Fruit fly (Drosophila melanogaster) whole organism, embryonic: ENCODE data around the gene v.

ENCODE experiments used
- Aef1 ChIP-seq: fragments of 200-800 bp; sonication (Bioruptor generic); IDR thresholded peaks from 3 replicates; pipeline ENCODE4 v1.3.6; 2022; ENCODE audit warnings: missing biosample characterization, missing genetic modification characterization
- Asciz ChIP-seq: fragments of 200-800 bp; sonication (Bioruptor generic); optimal IDR thresholded peaks from 2 replicates; lab custom pipeline; 2017; ENCODE audit warnings: missing biosample characterization, mild to moderate bottlenecking, missing genetic modification characterization, missing genetic modification reagents
- CG11560 ChIP-seq: fragments of 200-800 bp; sonication (Bioruptor generic); IDR thresholded peaks from 3 replicates; pipeline ENCODE4 v1.3.6; 2022; ENCODE audit warnings: missing biosample characterization, missing genetic modification characterization
- CG14965 ChIP-seq: fragments of 200-800 bp; sonication (Bioruptor generic); optimal IDR thresholded peaks from 2 replicates; lab custom pipeline; 2016; ENCODE audit warnings: missing biosample characterization, missing genetic modification characterization, borderline replicate concordance
- CG15601 ChIP-seq: fragments of 200-800 bp; sonication (Bioruptor generic); optimal IDR thresholded peaks from 3 replicates; lab custom pipeline; 2019; ENCODE audit warnings: missing biosample characterization, mild to moderate bottlenecking, missing genetic modification characterization, moderate library complexity
- CG16813 ChIP-seq: fragments of 200-800 bp; sonication (Bioruptor generic); IDR thresholded peaks from 3 replicates; pipeline ENCODE4 v1.3.6; 2022; ENCODE audit warnings: missing biosample characterization, missing genetic modification characterization; ENCODE audit not compliant: partially characterized antibody
- CG17385 ChIP-seq: fragments of 200-800 bp; sonication (Bioruptor generic); optimal IDR thresholded peaks from 3 replicates; lab custom pipeline; 2018; ENCODE audit warnings: missing biosample characterization, mild to moderate bottlenecking, missing genetic modification characterization
- CG18011 ChIP-seq: fragments of 200-800 bp; sonication (Bioruptor generic); optimal IDR thresholded peaks from 2 replicates; lab custom pipeline; 2017; ENCODE audit warnings: missing biosample characterization, missing genetic modification characterization, mild to moderate bottlenecking, moderate library complexity, missing genotype
- CG2889 ChIP-seq: fragments of 200-800 bp; sonication (Bioruptor generic); IDR thresholded peaks from 3 replicates; pipeline ENCODE4 v1.3.6; 2022; ENCODE audit warnings: missing biosample characterization, missing genetic modification characterization
- CG31441 ChIP-seq: fragments of 200-800 bp; sonication (Bioruptor generic); IDR thresholded peaks from 2 replicates; pipeline ENCODE4 v1.3.6; 2022; ENCODE audit warnings: missing biosample characterization, missing genetic modification characterization
- CG3407 ChIP-seq: fragments of 200-800 bp; sonication (Bioruptor generic); optimal IDR thresholded peaks from 2 replicates; lab custom pipeline; 2018; ENCODE audit warnings: missing biosample characterization, mild to moderate bottlenecking, missing genetic modification characterization
- CG4328 ChIP-seq: fragments of 200-800 bp; sonication (Bioruptor generic); optimal IDR thresholded peaks from 3 replicates; lab custom pipeline; 2017; ENCODE audit warnings: missing biosample characterization, missing genetic modification reagents, missing genetic modification characterization
- CG6765 ChIP-seq: fragments of 200-800 bp; sonication (Bioruptor generic); optimal IDR thresholded peaks from 3 replicates; lab custom pipeline; 2017; ENCODE audit warnings: missing biosample characterization, mild to moderate bottlenecking, missing genetic modification characterization
- CG7556 ChIP-seq: fragments of 200-800 bp; sonication (Bioruptor generic); optimal IDR thresholded peaks from 2 replicates; lab custom pipeline; 2017; ENCODE audit warnings: missing biosample characterization, mild to moderate bottlenecking, missing genetic modification characterization
- CG8281 ChIP-seq: fragments of 200-800 bp; sonication (Bioruptor generic); optimal IDR thresholded peaks from 2 replicates; lab custom pipeline; 2018; ENCODE audit warnings: missing biosample characterization, mild to moderate bottlenecking, missing genetic modification characterization, moderate library complexity
- CTCF ChIP-seq: fragments of 200-800 bp; sonication (Bioruptor generic); optimal IDR thresholded peaks from 2 replicates; lab custom pipeline; 2017; ENCODE audit warnings: missing biosample characterization, mild to moderate bottlenecking, missing genetic modification characterization, moderate library complexity
- D19B ChIP-seq: fragments of 200-800 bp; sonication (Bioruptor generic); optimal IDR thresholded peaks from 2 replicates; lab custom pipeline; 2017; ENCODE audit warnings: missing biosample characterization, mild to moderate bottlenecking, missing genetic modification characterization
- ERR ChIP-seq: fragments of 200-800 bp; sonication (Bioruptor generic); optimal IDR thresholded peaks from 2 replicates; lab custom pipeline; 2016; ENCODE audit warnings: missing biosample characterization, missing genetic modification characterization
- Elba2 ChIP-seq: fragments of 200-800 bp; sonication (Bioruptor generic); optimal IDR thresholded peaks from 3 replicates; lab custom pipeline; 2016; ENCODE audit warnings: missing biosample characterization, missing genetic modification characterization
- Fer1 ChIP-seq: fragments of 200-800 bp; sonication (Bioruptor generic); optimal IDR thresholded peaks from 2 replicates; lab custom pipeline; 2017; ENCODE audit warnings: missing biosample characterization, mild to moderate bottlenecking, missing genetic modification characterization
- Max ChIP-seq: fragments of 200-800 bp; sonication (Bioruptor generic); optimal IDR thresholded peaks from 2 replicates; lab custom pipeline; 2016; ENCODE audit warnings: missing biosample characterization, mild to moderate bottlenecking, missing genetic modification characterization
- NC2β ChIP-seq: fragments of 200-800 bp; sonication (Bioruptor generic); optimal IDR thresholded peaks from 2 replicates; lab custom pipeline; 2016; ENCODE audit warnings: missing biosample characterization, missing genetic modification characterization
- NfI ChIP-seq: fragments of 200-800 bp; sonication (Bioruptor generic); optimal IDR thresholded peaks from 3 replicates; lab custom pipeline; 2018; ENCODE audit warnings: missing biosample characterization, mild to moderate bottlenecking, missing genetic modification characterization, moderate library complexity
- Poxn ChIP-seq: fragments of 200-800 bp; sonication (Bioruptor generic); IDR thresholded peaks from 2 replicates; pipeline ENCODE4 v1.3.6; 2022; ENCODE audit warnings: missing biosample characterization, missing genetic modification characterization
- Sin3A ChIP-seq: fragments of >200 bp; optimal IDR thresholded peaks from 2 replicates; lab custom pipeline; 2018
- Spps ChIP-seq: fragments of 200-800 bp; sonication (Bioruptor generic); optimal IDR thresholded peaks from 2 replicates; lab custom pipeline; 2018; ENCODE audit warnings: missing biosample characterization, mild to moderate bottlenecking, missing genetic modification characterization
- br ChIP-seq: fragments of >200 bp; optimal IDR thresholded peaks from 2 replicates; lab custom pipeline; 2017
- caup ChIP-seq: fragments of 200-800 bp; sonication (Bioruptor generic); optimal IDR thresholded peaks from 3 replicates; lab custom pipeline; 2017; ENCODE audit warnings: missing biosample characterization, mild to moderate bottlenecking, missing genetic modification characterization, moderate library complexity; ENCODE audit not compliant: severe bottlenecking
- chinmo ChIP-seq: fragments of 200-800 bp; sonication (Bioruptor generic); IDR thresholded peaks from 4 replicates; pipeline ENCODE4 v1.3.6; 2022; ENCODE audit warnings: missing biosample characterization, missing genetic modification characterization; ENCODE audit not compliant: partially characterized antibody
- dati ChIP-seq: fragments of 200-800 bp; sonication (Bioruptor generic); IDR thresholded peaks from 2 replicates; pipeline ENCODE4 v1.3.6; 2022; ENCODE audit warnings: missing biosample characterization, missing genetic modification characterization
- esg ChIP-seq: fragments of 200-800 bp; sonication (Bioruptor generic); conservative IDR thresholded peaks from 2 replicates; pipeline ENCODE4 v1.3.6; 2022; ENCODE audit warnings: missing biosample characterization, missing genetic modification characterization
- fd3F ChIP-seq: fragments of 200-800 bp; sonication (Bioruptor generic); optimal IDR thresholded peaks from 2 replicates; lab custom pipeline; 2018; ENCODE audit warnings: missing biosample characterization, mild to moderate bottlenecking, missing genetic modification characterization, moderate library complexity
- grau ChIP-seq: fragments of 200-800 bp; optimal IDR thresholded peaks from 3 replicates; lab custom pipeline; 2019; ENCODE audit warnings: missing biosample characterization, mild to moderate bottlenecking, missing genetic modification characterization, moderate library complexity
- gt ChIP-seq: fragments of 200-800 bp; sonication (Bioruptor generic); IDR thresholded peaks from 2 replicates; pipeline ENCODE4 v1.3.6; 2022; ENCODE audit warnings: missing biosample characterization, missing genetic modification characterization
- inv ChIP-seq: fragments of 200-800 bp; sonication (Bioruptor generic); IDR thresholded peaks from 2 replicates; pipeline ENCODE4 v1.3.6; 2022; ENCODE audit warnings: missing biosample characterization, missing genetic modification characterization; ENCODE audit not compliant: partially characterized antibody
- ken ChIP-seq: fragments of 200-800 bp; sonication (Bioruptor generic); IDR thresholded peaks from 3 replicates; pipeline ENCODE4 v1.3.6; 2022; ENCODE audit warnings: missing biosample characterization, missing genetic modification characterization
- lab ChIP-seq: fragments of 200-800 bp; sonication (Bioruptor generic); optimal IDR thresholded peaks from 3 replicates; lab custom pipeline; 2017; ENCODE audit warnings: missing biosample characterization, missing genetic modification characterization, mild to moderate bottlenecking, moderate library complexity, missing genetic modification reagents
- oc ChIP-seq: fragments of 200-800 bp; sonication (Bioruptor generic); optimal IDR thresholded peaks from 2 replicates; lab custom pipeline; 2018; ENCODE audit warnings: missing biosample characterization, mild to moderate bottlenecking, missing genetic modification characterization, moderate library complexity
- ranshi ChIP-seq: fragments of 200-800 bp; sonication (Bioruptor generic); IDR thresholded peaks from 2 replicates; pipeline ENCODE4 v1.3.6; 2022; ENCODE audit warnings: missing biosample characterization, missing genetic modification characterization
- slp2 ChIP-seq: fragments of 200-800 bp; sonication (Bioruptor generic); optimal IDR thresholded peaks from 2 replicates; lab custom pipeline; 2016; ENCODE audit warnings: missing biosample characterization, missing genetic modification characterization
- sug ChIP-seq: fragments of 200-800 bp; optimal IDR thresholded peaks from 2 replicates; lab custom pipeline; 2019; ENCODE audit warnings: missing biosample characterization, mild to moderate bottlenecking, missing genetic modification characterization, moderate library complexity
- tna ChIP-seq: fragments of 200-800 bp; sonication (Bioruptor generic); IDR thresholded peaks from 2 replicates; pipeline ENCODE4 v1.3.6; 2022; ENCODE audit warnings: missing biosample characterization, missing genetic modification characterization; ENCODE audit not compliant: partially characterized antibody
- wek ChIP-seq: fragments of 200-800 bp; sonication (Bioruptor generic); optimal IDR thresholded peaks from 3 replicates; lab custom pipeline; 2018; ENCODE audit warnings: missing biosample characterization, mild to moderate bottlenecking, missing genetic modification characterization, moderate library complexity
- zf30C ChIP-seq: fragments of 200-800 bp; sonication (Bioruptor generic); optimal IDR thresholded peaks from 3 replicates; lab custom pipeline; 2018; ENCODE audit warnings: missing biosample characterization, mild to moderate bottlenecking, missing genetic modification characterization

The v gene

DNA sequence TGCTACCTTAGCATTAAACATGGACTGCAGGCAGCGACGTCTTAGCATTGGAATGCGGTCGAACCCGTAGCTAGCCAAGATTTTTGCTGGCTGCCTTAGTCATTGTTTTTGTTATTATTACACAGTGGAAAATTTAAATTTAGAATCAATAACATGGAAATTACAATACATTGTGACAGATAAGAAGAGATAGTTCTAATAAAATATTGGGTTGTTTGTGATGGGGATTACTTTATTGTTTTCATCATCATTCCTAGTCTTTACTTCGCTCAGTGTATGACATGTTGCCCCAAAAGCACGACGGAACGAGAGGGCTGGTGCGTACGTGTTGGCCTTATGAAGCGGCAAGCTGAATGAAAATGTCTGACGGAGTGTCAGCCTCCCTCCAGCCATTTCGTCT lies 12.8 kb downstream of the v start (continued):
- TF ChIP-seq caup (GFP tag; lab: Kevin White, UChicago) (peak; percentile 82), CG2889 (GFP tag; lab: Robert Waterston, UW) (peak; percentile 52; the same call in 1 of the 3 replicates), NfI (GFP tag; lab: Kevin White, UChicago) (peak; percentile 86), NC2β (GFP tag; lab: Kevin White, UChicago) (peak; percentile 53), esg (peak; percentile 85), Aef1 (GFP tag; lab: Robert Waterston, UW) (peak; percentile 86), Poxn (GFP tag; lab: Robert Waterston, UW) (no peak), ken (peak; percentile 83), grau (tag; lab: Kevin White, UChicago) (peak; percentile 86), Sin3A (lab: Kevin White, UChicago) (no peak), CG18011 (GFP tag; lab: Kevin White, UChicago) (peak; percentile 8), dati (peak; percentile 65), gt (GFP tag; lab: Robert Waterston, UW) (peak; percentile 63; the same call in 1 of the 2 replicates), Elba2 (GFP tag; lab: Kevin White, UChicago) (no peak), Spps (peak; percentile 56), CTCF (GFP tag; lab: Kevin White, UChicago) (peak; percentile 32), CG8281 (tag; lab: Kevin White, UChicago) (peak; percentile 63), CG31441 (GFP tag; lab: Robert Waterston, UW) (peak; percentile 88), CG4328 (peak; percentile 71), wek (GFP tag; lab: Kevin White, UChicago) (peak; percentile 62), sug (tag; lab: Kevin White, UChicago) (peak; percentile 74), inv (no peak), fd3F (peak; percentile 77), CG6765 (GFP tag; lab: Kevin White, UChicago) (peak; percentile 73), Asciz (GFP tag; lab: Kevin White, UChicago) (peak; percentile 78), Fer1 (GFP tag; lab: Kevin White, UChicago) (peak; percentile 87), CG3407 (GFP tag; lab: Kevin White, UChicago) (peak; percentile 67), Max (GFP tag; lab: Kevin White, UChicago) (peak; percentile 59), zf30C (peak; percentile 67), CG17385 (peak; percentile 83), ERR (GFP tag; lab: Kevin White, UChicago) (peak; percentile 66), lab (GFP tag; lab: Kevin White, UChicago) (peak; percentile 90), br (no peak), CG7556 (GFP tag; lab: Kevin White, UChicago) (peak; percentile 82), CG16813 (GFP tag; lab: Robert Waterston, UW) (no peak), CG14965 (GFP tag; lab: Kevin White, UChicago) (peak; percentile 42), chinmo (GFP tag; lab: Robert Waterston, UW) (no peak), tna (GFP tag; lab: Robert Waterston, UW) (no peak), oc (peak; percentile 89), slp2 (GFP tag; lab: Kevin White, UChicago) (peak; percentile 78), ranshi (GFP tag; lab: Robert Waterston, UW) (peak; percentile 81), D19B (peak; percentile 30), CG15601 (tag; lab: Kevin White, UChicago) (peak; percentile 62), CG11560 (tag; lab: Robert Waterston, UW) (peak; percentile 62; the same call in 1 of the 3 replicates)
